Worm (Caenorhabditis elegans) whole organism, L4/young adult: ENCODE data around the gene R05F9.9.

Experiments
- W03F9.2 ChIP-seq: fragments of 150-350 bp; optimal IDR thresholded peaks from 2 replicates; lab custom pipeline; 2014; ENCODE audit warnings: missing biosample characterization, missing genetic modification characterization
- dao-5 ChIP-seq: sonication (generic microtip); optimal IDR thresholded peaks from 2 replicates; lab custom pipeline; 2016; ENCODE audit warnings: missing genotype, missing genetic modification characterization, moderate library complexity, missing compliant biosample characterization
- him-1 ChIP-seq: sonication (generic microtip); optimal IDR thresholded peaks from 2 replicates; lab custom pipeline; 2016; ENCODE audit warnings: missing genotype, missing genetic modification reagents, missing genetic modification characterization, missing compliant biosample characterization

DNA sequence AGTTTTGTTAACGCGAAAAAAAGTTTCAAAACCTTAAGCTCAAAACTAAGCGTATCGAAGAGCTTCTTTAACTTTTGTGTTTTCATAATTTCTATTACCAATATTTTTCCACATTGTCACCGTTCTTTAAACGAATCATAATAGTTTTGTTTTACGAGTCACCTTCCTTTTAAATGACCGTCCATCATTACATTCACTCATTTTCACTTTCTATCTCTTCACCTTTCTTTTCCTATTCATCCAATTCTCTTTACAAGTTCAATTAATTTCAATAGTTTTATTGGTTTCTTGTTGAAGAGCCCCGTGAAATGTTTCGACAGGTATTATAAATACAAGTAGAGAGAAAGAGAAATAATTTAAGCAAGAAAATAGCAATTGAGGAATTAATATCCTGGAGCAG is 30.1 kb downstream of the R05F9.9 start:
- TF ChIP-seq him-1 (tag; lab: Kevin White, UChicago), result no peak
- no peak for TF ChIP-seq dao-5 (tag; lab: Kevin White, UChicago)
- TF ChIP-seq W03F9.2 (tag; lab: Kevin White, UChicago), result no peak
